Worm (Caenorhabditis elegans): Measurements from ENCODE around the gene K06H6.4.

DNA sequence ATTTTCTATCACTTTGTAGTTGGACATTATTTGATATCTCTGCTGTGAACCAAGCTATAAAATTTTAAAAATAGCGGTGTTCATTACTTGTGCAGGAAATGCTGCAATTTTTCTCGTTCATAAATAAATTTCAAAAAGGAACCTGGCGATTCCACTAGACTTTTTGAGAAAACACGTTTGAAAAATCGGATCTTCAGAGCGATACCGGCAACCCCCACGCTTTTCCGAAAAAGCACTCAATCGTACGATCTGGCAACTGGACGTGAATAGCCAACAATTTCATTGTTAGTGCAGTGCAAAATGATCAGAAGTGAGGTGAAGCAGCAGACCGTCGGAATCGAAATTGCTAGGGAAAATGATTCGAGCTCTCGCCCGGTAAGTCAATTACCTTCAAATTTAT, 2.5 kb downstream of the K06H6.4 start, which contains the start of gene nstp-7:
- TF ChIP-seq lin-39 (tag; optimal IDR thresholded peaks at IDR 0.05) (no peak), nhr-90 (tag; optimal IDR thresholded peaks at IDR 0.05; ENCODE audit: poor library complexity) (no peak), fkh-10 (GFP tag; optimal IDR thresholded peaks at IDR 0.05) (no peak), mdl-1 (tag; optimal IDR thresholded peaks at IDR 0.05) (no peak), ztf-11 (tag; optimal IDR thresholded peaks at IDR 0.05) (no peak), efl-3 (GFP tag; optimal IDR thresholded peaks at IDR 0.05) (no peak), snpc-4 (tag; optimal IDR thresholded peaks at IDR 0.05) (no peak), lir-3 (tag; optimal IDR thresholded peaks at IDR 0.05; ENCODE audit: poor library complexity) (no peak), lin-13 (GFP tag; optimal IDR thresholded peaks at IDR 0.05) (no peak), ztf-4 (tag; optimal IDR thresholded peaks at IDR 0.05) (no peak), mab-9 (GFP tag; IDR thresholded peaks at IDR 0.05) (no peak), ama-1 (optimal IDR thresholded peaks at IDR 0.05) (no peak), dpl-1 (GFP tag; optimal IDR thresholded peaks at IDR 0.05) (no peak), unc-86 (tag; optimal IDR thresholded peaks at IDR 0.05) (no peak)

All from whole organism, L1 larva.